Worm (Caenorhabditis elegans): ENCODE measurements around the gene thoc-1.

- TF ChIP-seq skn-1 (tag; optimal IDR thresholded peaks at IDR 0.05) (no peak), ztf-11 (tag; optimal IDR thresholded peaks at IDR 0.05) (no peak), madf-5 (GFP tag; IDR thresholded peaks at IDR 0.05) (no peak), hlh-11 (tag; optimal IDR thresholded peaks at IDR 0.05) (no peak), lin-39 (tag; optimal IDR thresholded peaks at IDR 0.05) (no peak), set-16 (GFP tag; IDR thresholded peaks at IDR 0.05) (no peak), hif-1 (tag; optimal IDR thresholded peaks at IDR 0.05) (no peak), ama-1 (optimal IDR thresholded peaks at IDR 0.05) (no peak), ZK546.5 (tag; optimal IDR thresholded peaks at IDR 0.05) (no peak)
These were observed 28.0 kb downstream of the thoc-1 start for ce11 chrII:729931-730330.

All from whole organism, L4 larva.